Fruit fly (Drosophila melanogaster): ENCODE data around the gene Papst2.

Gene Papst2

DNA sequence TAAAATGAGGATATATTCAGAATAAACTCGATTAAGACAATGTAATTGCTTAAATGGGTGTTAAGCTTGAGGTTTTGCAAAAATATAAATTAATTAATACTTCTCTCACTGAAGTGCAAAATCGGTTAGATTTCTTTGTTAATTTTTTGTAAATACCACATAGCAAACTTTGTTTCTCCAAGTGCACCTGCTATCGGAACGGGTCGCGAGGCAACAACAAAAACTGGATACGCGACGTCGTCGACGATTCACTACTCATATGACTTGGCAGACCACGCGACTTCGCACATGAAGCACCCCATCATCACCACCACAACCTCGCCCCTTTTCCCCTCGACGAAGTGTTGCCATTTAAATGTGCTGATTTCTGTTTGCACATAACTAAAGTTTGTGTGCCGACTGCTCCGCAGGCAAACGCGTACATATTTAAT lies 35.5 kb upstream of the Papst2 start (continued):
- TF ChIP-seq Dll (GFP tag; IDR thresholded peaks at IDR 0.05; ENCODE audit: partially characterized antibody) (no peak), CG13287 (GFP tag; IDR thresholded peaks at IDR 0.05; ENCODE audit: partially characterized antibody) (no peak), HLH4C (GFP tag; IDR thresholded peaks at IDR 0.05; ENCODE audit: partially characterized antibody) (no peak), hbn (GFP tag; IDR thresholded peaks at IDR 0.05; ENCODE audit: partially characterized antibody) (no peak), sug (tag; optimal IDR thresholded peaks at IDR 0.05) (peak; percentile 49), CG17361 (GFP tag; IDR thresholded peaks at IDR 0.05) (peak; percentile 39; the same call in 1 of the 3 replicates), CG18262 (tag; optimal IDR thresholded peaks at IDR 0.05) (peak; percentile 28), Dip3 (GFP tag; optimal IDR thresholded peaks at IDR 0.05) (peak; percentile 3), ash1 (GFP tag; optimal IDR thresholded peaks at IDR 0.05) (peak; percentile 19), phol (tag; optimal IDR thresholded peaks at IDR 0.05) (peak; percentile 28), ind (GFP tag; optimal IDR thresholded peaks at IDR 0.05) (peak; percentile 15), lilli (GFP tag; optimal IDR thresholded peaks at IDR 0.05) (peak; percentile 13), cad (GFP tag; optimal IDR thresholded peaks at IDR 0.05) (no peak), Eip74EF (GFP tag; optimal IDR thresholded peaks at IDR 0.05) (no peak), CG8359 (GFP tag; optimal IDR thresholded peaks at IDR 0.05; ENCODE audit: borderline replicate concordance) (no peak), tup (GFP tag; optimal IDR thresholded peaks at IDR 0.05) (no peak), CG2678 (tag; optimal IDR thresholded peaks at IDR 0.05) (peak; percentile 40), Atf6 (GFP tag; IDR thresholded peaks at IDR 0.05) (peak; percentile 43), CG8924 (tag; optimal IDR thresholded peaks at IDR 0.05) (peak; percentile 10), CG9727 (GFP tag; optimal IDR thresholded peaks at IDR 0.05) (peak; percentile 7), CG12071 (GFP tag; optimal IDR thresholded peaks at IDR 0.05) (no peak), tgo (GFP tag; IDR thresholded peaks at IDR 0.05) (peak; percentile 38; the same call in 1 of the 3 replicates), Hey (tag; optimal IDR thresholded peaks at IDR 0.05) (peak; percentile 28), CG10321 (GFP tag; IDR thresholded peaks at IDR 0.05) (no peak), Xbp1 (GFP tag; optimal IDR thresholded peaks at IDR 0.05) (peak; percentile 52), CG4617 (GFP tag; optimal IDR thresholded peaks at IDR 0.05; ENCODE audit: borderline replicate concordance) (no peak), CG11085 (GFP tag; IDR thresholded peaks at IDR 0.05) (peak; percentile 15; the same call in 1 of the 2 replicates), fru (optimal IDR thresholded peaks at IDR 0.05) (no peak)

DNA sequence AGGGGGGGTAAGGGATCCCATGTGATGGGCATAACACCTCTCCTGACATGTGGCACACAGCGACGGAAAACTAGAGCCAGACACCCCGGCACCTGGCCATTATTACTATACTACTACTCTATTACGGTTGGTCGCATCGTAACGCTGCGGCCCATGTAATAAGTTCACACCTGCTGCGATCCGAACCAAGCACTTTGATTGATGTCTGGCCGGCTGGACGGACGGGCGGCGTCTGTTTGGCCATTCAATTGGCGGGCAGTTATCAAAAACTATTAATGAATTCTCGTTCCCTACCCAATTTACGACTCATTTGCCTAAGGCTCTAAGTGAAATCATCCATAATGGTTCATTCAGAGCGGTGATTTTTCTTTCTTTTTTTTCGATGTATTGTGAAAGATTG lies 35.1 kb upstream of the Papst2 start:
- TF ChIP-seq CG43689 (GFP tag; IDR thresholded peaks at IDR 0.05) (no peak), Med (GFP tag) (peak; percentile 50), cwo (GFP tag; optimal IDR thresholded peaks at IDR 0.05) (peak; percentile 42), Eip74EF (GFP tag; optimal IDR thresholded peaks at IDR 0.05) (no peak), lola (GFP tag; optimal IDR thresholded peaks at IDR 0.05) (no peak), CG3407 (GFP tag; optimal IDR thresholded peaks at IDR 0.05) (no peak), chinmo (GFP tag; IDR thresholded peaks at IDR 0.05; ENCODE audit: partially characterized antibody) (0 out of 4 replicates have a peak, but pooled peaks have one; percentile 29), jigr1 (GFP tag; IDR thresholded peaks at IDR 0.05) (no peak), Pdp1 (GFP tag; optimal IDR thresholded peaks at IDR 0.05) (peak in 1 of 2 experiments; percentile 8), CG9215 (GFP tag; IDR thresholded peaks at IDR 0.05) (no peak), grn (GFP tag; optimal IDR thresholded peaks at IDR 0.05) (no peak), CG10147 (GFP tag; optimal IDR thresholded peaks at IDR 0.05) (no peak), CG6175 (GFP tag; IDR thresholded peaks at IDR 0.05) (0 out of 3 replicates have a peak, but pooled peaks have one; percentile 2), lab (GFP tag; optimal IDR thresholded peaks at IDR 0.05) (peak; percentile 62)

Data from whole organism, embryonic.